Worm (Caenorhabditis elegans): ENCODE data around the gene trap-2.

- TF ChIP-seq lin-13 (tag; optimal IDR thresholded peaks at IDR 0.05) (no peak), pha-4 (tag; optimal IDR thresholded peaks at IDR 0.05) (no peak), nhr-28 (tag; optimal IDR thresholded peaks at IDR 0.05) (no peak), lsy-2 (tag; optimal IDR thresholded peaks at IDR 0.05) (no peak), unc-62 (GFP tag; optimal IDR thresholded peaks at IDR 0.05) (no peak), sptf-1 (tag; optimal IDR thresholded peaks at IDR 0.05) (no peak), elt-1 (tag; optimal IDR thresholded peaks at IDR 0.05; ENCODE audit: borderline replicate concordance, insufficient read depth) (no peak), snpc-4 (tag; optimal IDR thresholded peaks at IDR 0.05) (no peak), ztf-11 (tag; optimal IDR thresholded peaks at IDR 0.05) (no peak), mep-1 (tag; optimal IDR thresholded peaks at IDR 0.05) (peak; percentile 55)
Measured at ce11 chrX:787992-788391, 20.1 kb upstream of the trap-2 start, which contains the start of gene attf-5.
